Fruit fly (Drosophila melanogaster) whole organism, prepupa: ENCODE measurements around the gene CG17721.

Source experiments
- CG10631 ChIP-seq: fragments of 200-800 bp; sonication (Bioruptor generic); optimal IDR thresholded peaks from 2 replicates; lab custom pipeline; 2016; ENCODE audit warnings: missing biosample characterization, missing genetic modification characterization
- CG10669 ChIP-seq: fragments of 200-800 bp; sonication (Bioruptor generic); optimal IDR thresholded peaks from 3 replicates; lab custom pipeline; 2018; ENCODE audit warnings: missing biosample characterization, mild to moderate bottlenecking, missing genetic modification characterization, moderate library complexity
- CG11294 ChIP-seq: fragments of 200-800 bp; sonication (Bioruptor generic); IDR thresholded peaks from 2 replicates; pipeline ENCODE4 v1.3.6; 2022; ENCODE audit warnings: missing biosample characterization, missing genetic modification characterization
- CG11762 ChIP-seq: fragments of 200-800 bp; sonication (Bioruptor generic); optimal IDR thresholded peaks from 3 replicates; lab custom pipeline; 2016; ENCODE audit warnings: missing biosample characterization, missing genetic modification characterization; ENCODE audit not compliant: insufficient read depth
- CG11902 ChIP-seq: fragments of 200-800 bp; sonication (Bioruptor generic); optimal IDR thresholded peaks from 3 replicates; lab custom pipeline; 2016; ENCODE audit warnings: missing biosample characterization, missing genetic modification characterization
- CG15336 ChIP-seq: fragments of 200-800 bp; sonication (Bioruptor generic); IDR thresholded peaks from 2 replicates; pipeline ENCODE4 v1.3.6; 2022; ENCODE audit warnings: missing biosample characterization, missing genetic modification characterization
- CG1621 ChIP-seq: fragments of 200-800 bp; sonication (Bioruptor generic); optimal IDR thresholded peaks from 3 replicates; lab custom pipeline; 2018; ENCODE audit warnings: missing biosample characterization, mild to moderate bottlenecking, missing genetic modification characterization
- CG16779 ChIP-seq: fragments of 200-800 bp; sonication (Bioruptor generic); optimal IDR thresholded peaks from 3 replicates; lab custom pipeline; 2017; ENCODE audit warnings: missing biosample characterization, mild to moderate bottlenecking, missing genetic modification characterization
- CG3032 ChIP-seq: fragments of 200-800 bp; optimal IDR thresholded peaks from 2 replicates; lab custom pipeline; 2019; ENCODE audit warnings: missing biosample characterization, mild to moderate bottlenecking, missing genetic modification characterization, moderate library complexity
- CG32006 ChIP-seq: fragments of 200-800 bp; sonication (Bioruptor generic); optimal IDR thresholded peaks from 3 replicates; lab custom pipeline; 2017; ENCODE audit warnings: missing biosample characterization, mild to moderate bottlenecking, missing genetic modification characterization
- CG3919 ChIP-seq: fragments of 200-800 bp; sonication (Bioruptor generic); optimal IDR thresholded peaks from 3 replicates; lab custom pipeline; 2016; ENCODE audit warnings: missing biosample characterization, missing genetic modification characterization
- CG4318 ChIP-seq: fragments of 200-800 bp; sonication (Bioruptor generic); optimal IDR thresholded peaks from 3 replicates; lab custom pipeline; 2017; ENCODE audit warnings: missing biosample characterization, mild to moderate bottlenecking, missing genetic modification characterization
- CG6163 ChIP-seq: fragments of 200-800 bp; sonication (Bioruptor generic); IDR thresholded peaks from 3 replicates; pipeline ENCODE4 v1.3.6; 2022; ENCODE audit warnings: missing biosample characterization, missing genetic modification characterization
- CG6276 ChIP-seq: fragments of 200-800 bp; sonication (Bioruptor generic); optimal IDR thresholded peaks from 2 replicates; lab custom pipeline; 2017; ENCODE audit warnings: missing biosample characterization, mild to moderate bottlenecking, missing genetic modification characterization
- CG6792 ChIP-seq: fragments of 200-800 bp; sonication (Bioruptor generic); optimal IDR thresholded peaks from 3 replicates; lab custom pipeline; 2016; ENCODE audit warnings: missing biosample characterization, missing genetic modification characterization
- CG6808 ChIP-seq: fragments of 200-800 bp; sonication (Bioruptor generic); optimal IDR thresholded peaks from 3 replicates; lab custom pipeline; 2017; ENCODE audit warnings: missing biosample characterization, missing genetic modification characterization, mild to moderate bottlenecking, moderate library complexity, missing genetic modification reagents
- CG6854 ChIP-seq: fragments of 200-800 bp; sonication (Bioruptor generic); optimal IDR thresholded peaks from 2 replicates; lab custom pipeline; 2017; ENCODE audit warnings: missing biosample characterization, mild to moderate bottlenecking, missing genetic modification characterization
- CG7368 ChIP-seq: fragments of 200-800 bp; sonication (Bioruptor generic); optimal IDR thresholded peaks from 3 replicates; lab custom pipeline; 2016; ENCODE audit warnings: missing biosample characterization, missing genetic modification characterization
- CG8119 ChIP-seq: fragments of 200-800 bp; sonication (Bioruptor generic); IDR thresholded peaks from 3 replicates; pipeline ENCODE4 v1.3.6; 2022; ENCODE audit warnings: missing biosample characterization, missing genetic modification characterization
- CG8319 ChIP-seq: fragments of 200-800 bp; sonication (Bioruptor generic); optimal IDR thresholded peaks from 3 replicates; lab custom pipeline; 2016; ENCODE audit warnings: missing biosample characterization, missing genetic modification characterization
- CG9139 ChIP-seq: fragments of 200-800 bp; sonication (Bioruptor generic); optimal IDR thresholded peaks from 3 replicates; lab custom pipeline; 2017; ENCODE audit warnings: missing biosample characterization, mild to moderate bottlenecking, missing genetic modification characterization
- Eip75B ChIP-seq: fragments of 200-800 bp; sonication (Bioruptor generic); optimal IDR thresholded peaks from 3 replicates; lab custom pipeline; 2016; ENCODE audit warnings: missing biosample characterization, missing genetic modification characterization
- Eip78C ChIP-seq: fragments of 200-800 bp; sonication (Bioruptor generic); peaks from one replicate; lab custom pipeline; 2016; ENCODE audit warnings: missing biosample characterization, missing genetic modification characterization
- Eip93F ChIP-seq: fragments of 200-800 bp; sonication (Bioruptor generic); optimal IDR thresholded peaks from 2 replicates; lab custom pipeline; 2016; ENCODE audit warnings: missing biosample characterization, mild to moderate bottlenecking, missing genetic modification characterization
- Ets21C ChIP-seq: fragments of 200-800 bp; sonication (Bioruptor generic); optimal IDR thresholded peaks from 3 replicates; lab custom pipeline; 2016; ENCODE audit warnings: missing biosample characterization, missing genetic modification characterization
- Ets96B ChIP-seq: fragments of 200-800 bp; optimal IDR thresholded peaks from 2 replicates; lab custom pipeline; 2019; ENCODE audit warnings: missing biosample characterization, mild to moderate bottlenecking, missing genetic modification characterization, moderate library complexity
- Gug ChIP-seq: fragments of 200-800 bp; sonication (Bioruptor generic); IDR thresholded peaks from 2 replicates; pipeline ENCODE4 v1.3.6; 2022; ENCODE audit warnings: missing biosample characterization, missing genetic modification characterization
- Hr38 ChIP-seq: sonication (Bioruptor generic); optimal IDR thresholded peaks from 2 replicates; lab custom pipeline; 2016; ENCODE audit warnings: missing biosample characterization, missing genetic modification characterization
- Hr39 ChIP-seq: fragments of 200-800 bp; sonication (Bioruptor generic); optimal IDR thresholded peaks from 2 replicates; lab custom pipeline; 2016; ENCODE audit warnings: missing biosample characterization, missing genetic modification characterization
- OdsH ChIP-seq: fragments of 200-800 bp; sonication (Bioruptor generic); optimal IDR thresholded peaks from 3 replicates; lab custom pipeline; 2016; ENCODE audit warnings: missing biosample characterization, missing genetic modification characterization
- Sox102F ChIP-seq: fragments of 200-800 bp; sonication (Bioruptor generic); optimal IDR thresholded peaks from 2 replicates; lab custom pipeline; 2016; ENCODE audit warnings: missing biosample characterization, mild to moderate bottlenecking, missing genetic modification characterization
- Sox14 ChIP-seq: fragments of 200-800 bp; sonication (Bioruptor generic); optimal IDR thresholded peaks from 3 replicates; lab custom pipeline; 2016; ENCODE audit warnings: missing biosample characterization, missing genetic modification characterization
- Sox15 ChIP-seq: fragments of 200-800 bp; sonication (Bioruptor generic); optimal IDR thresholded peaks from 3 replicates; lab custom pipeline; 2016; ENCODE audit warnings: missing biosample characterization, missing genetic modification characterization
- acj6 ChIP-seq: fragments of 200-800 bp; sonication (Bioruptor generic); optimal IDR thresholded peaks from 3 replicates; lab custom pipeline; 2016; ENCODE audit warnings: missing biosample characterization, missing genetic modification characterization
- cyc ChIP-seq: fragments of 200-800 bp; sonication (Bioruptor generic); optimal IDR thresholded peaks from 3 replicates; lab custom pipeline; 2016; ENCODE audit warnings: missing biosample characterization, missing genetic modification characterization
- dac ChIP-seq: fragments of 200-800 bp; sonication (Bioruptor generic); optimal IDR thresholded peaks from 2 replicates; lab custom pipeline; 2017; ENCODE audit warnings: missing biosample characterization, mild to moderate bottlenecking, missing genetic modification characterization
- esn ChIP-seq: fragments of 200-800 bp; sonication (Bioruptor generic); optimal IDR thresholded peaks from 2 replicates; lab custom pipeline; 2016; ENCODE audit warnings: missing biosample characterization, mild to moderate bottlenecking, missing genetic modification characterization, moderate library complexity
- fd59A ChIP-seq: fragments of 200-800 bp; sonication (Bioruptor generic); optimal IDR thresholded peaks from 2 replicates; lab custom pipeline; 2017; ENCODE audit warnings: missing biosample characterization, mild to moderate bottlenecking, missing genetic modification characterization, missing genetic modification reagents
- fd85E ChIP-seq: fragments of 200-800 bp; sonication (Bioruptor generic); optimal IDR thresholded peaks from 3 replicates; lab custom pipeline; 2016; ENCODE audit warnings: missing biosample characterization, missing genetic modification characterization
- lz ChIP-seq: fragments of 200-800 bp; sonication (Bioruptor generic); optimal IDR thresholded peaks from 3 replicates; lab custom pipeline; 2016; ENCODE audit warnings: missing biosample characterization, missing genetic modification characterization
- net ChIP-seq: fragments of 200-800 bp; sonication (Bioruptor generic); optimal IDR thresholded peaks from 3 replicates; lab custom pipeline; 2016; ENCODE audit warnings: missing biosample characterization, missing genetic modification characterization
- pdm3 ChIP-seq: fragments of 200-800 bp; sonication (Bioruptor generic); optimal IDR thresholded peaks from 3 replicates; lab custom pipeline; 2016; ENCODE audit warnings: missing biosample characterization, missing genetic modification characterization
- salr ChIP-seq, 2 experiments: fragments of 200-800 bp; sonication (Bioruptor generic); optimal IDR thresholded peaks; 3 replicates each; lab custom pipeline; 2016 to 2018; ENCODE audit warnings: missing biosample characterization in 2 of 2, missing genetic modification characterization in 2 of 2, mild to moderate bottlenecking in 1 of 2
- spab ChIP-seq: fragments of 200-800 bp; sonication (Bioruptor generic); optimal IDR thresholded peaks from 2 replicates; lab custom pipeline; 2017; ENCODE audit warnings: missing biosample characterization, mild to moderate bottlenecking, missing genetic modification characterization, missing genetic modification reagents
- ss ChIP-seq, 2 experiments: fragments of 200-800 bp; sonication (Bioruptor generic); optimal IDR thresholded peaks; 2 replicates in 1 of 2; 3 replicates in 1 of 2; lab custom pipeline; 2017 to 2018; ENCODE audit warnings: mild to moderate bottlenecking in 2 of 2, missing biosample characterization in 2 of 2, missing genetic modification characterization in 2 of 2, moderate library complexity in 1 of 2
- svp ChIP-seq: fragments of 200-800 bp; sonication (Bioruptor generic); peaks from one replicate; lab custom pipeline; 2016; ENCODE audit warnings: missing biosample characterization, missing genetic modification characterization
- vri ChIP-seq: fragments of 200-800 bp; sonication (Bioruptor generic); optimal IDR thresholded peaks from 3 replicates; lab custom pipeline; 2016; ENCODE audit warnings: missing biosample characterization, mild to moderate bottlenecking, missing genetic modification characterization

CG17721 gene

dm6 chr3R:11209801-11210402 is 25.0 kb upstream of the CG17721 start, which contains the start of the genes SdhC and Tctp (continued):
- TF ChIP-seq dac (GFP tag; lab: Kevin White, UChicago) (no peak), CG1621 (tag; lab: Kevin White, UChicago) (peak; percentile 19), fd59A (GFP tag; lab: Kevin White, UChicago) (no peak), Eip93F (GFP tag; lab: Kevin White, UChicago) (no peak), pdm3 (peak; percentile 52), svp (peak; percentile 74)

dm6 chr3R:11211291-11212061 is 23.5 kb upstream of the CG17721 start:
- TF ChIP-seq salr (GFP tag; optimal IDR thresholded peaks at IDR 0.05; lab: Kevin White, UChicago) (peak in 1 of 2 experiments; percentile 26), CG11902 (GFP tag; lab: Kevin White, UChicago) (peak; percentile 50), cyc (GFP tag; lab: Kevin White, UChicago) (peak; percentile 75), Sox15 (GFP tag; lab: Kevin White, UChicago) (peak; percentile 62), Ets96B (tag; lab: Kevin White, UChicago) (peak; percentile 42), Sox102F (GFP tag; lab: Kevin White, UChicago) (peak; percentile 72), CG6792 (peak; percentile 57), CG11762 (no peak), esn (GFP tag; lab: Kevin White, UChicago) (peak; percentile 83), fd59A (GFP tag; lab: Kevin White, UChicago) (peak; percentile 7), CG6276 (no peak), lz (GFP tag; lab: Kevin White, UChicago) (peak; percentile 83), Gug (GFP tag; lab: Robert Waterston, UW) (peak; percentile 55), CG4318 (no peak), Hr39 (peak; percentile 81), CG15336 (GFP tag; lab: Robert Waterston, UW) (peak; percentile 69), Eip78C (peak; percentile 88), CG6163 (GFP tag; lab: Robert Waterston, UW) (peak; percentile 70), CG3032 (tag; lab: Kevin White, UChicago) (peak; percentile 49), CG6808 (GFP tag; lab: Kevin White, UChicago) (peak; percentile 14), Sox14 (GFP tag; lab: Kevin White, UChicago) (peak; percentile 72), CG16779 (tag; lab: Kevin White, UChicago) (peak; percentile 27), svp (peak; percentile 95), CG11294 (GFP tag; lab: Robert Waterston, UW) (no peak), CG10669 (GFP tag; lab: Kevin White, UChicago) (peak; percentile 53), net (GFP tag; lab: Kevin White, UChicago) (peak; percentile 72), CG1621 (tag; lab: Kevin White, UChicago) (no peak), dac (GFP tag; lab: Kevin White, UChicago) (peak; percentile 21), CG10631 (GFP tag; lab: Kevin White, UChicago) (peak; percentile 54), OdsH (GFP tag; lab: Kevin White, UChicago) (peak; percentile 68), CG7368 (GFP tag; lab: Kevin White, UChicago) (peak; percentile 43), CG6854 (GFP tag; lab: Kevin White, UChicago) (no peak), Ets21C (GFP tag; lab: Kevin White, UChicago) (peak; percentile 66), Hr38 (no peak), spab (GFP tag; lab: Kevin White, UChicago) (no peak), ss (GFP tag; optimal IDR thresholded peaks at IDR 0.05; lab: Kevin White, UChicago) (peak; percentile 14 to 39), CG32006 (GFP tag; lab: Kevin White, UChicago) (peak; percentile 65), CG8119 (GFP tag; lab: Robert Waterston, UW) (peak; percentile 53; the same call in 2 of the 3 replicates), CG3919 (GFP tag; lab: Kevin White, UChicago) (peak; percentile 72), fd85E (GFP tag; lab: Kevin White, UChicago) (no peak), pdm3 (peak; percentile 82), acj6 (GFP tag; lab: Kevin White, UChicago) (peak; percentile 64), vri (GFP tag; lab: Kevin White, UChicago) (peak; percentile 39), CG9139 (no peak), Eip75B (GFP tag; lab: Kevin White, UChicago) (peak; percentile 76), CG8319 (GFP tag; lab: Kevin White, UChicago) (peak; percentile 7)
